Fruit fly (Drosophila melanogaster) whole organism, embryonic: ENCODE measurements around the gene CaMKI.

Experiments used
- Abd-B ChIP-seq: fragments of 200-800 bp; sonication (Bioruptor generic); optimal IDR thresholded peaks from 2 replicates; lab custom pipeline; 2018; ENCODE audit warnings: missing biosample characterization, mild to moderate bottlenecking, missing genetic modification characterization, moderate library complexity
- Adf1 ChIP-seq: fragments of 200-800 bp; sonication (Bioruptor generic); IDR thresholded peaks from 2 replicates; pipeline ENCODE4 v1.3.6; 2022; ENCODE audit warnings: missing biosample characterization, missing genetic modification characterization
- BtbVII ChIP-seq: fragments of 200-800 bp; sonication (Bioruptor generic); optimal IDR thresholded peaks from 3 replicates; lab custom pipeline; 2017; ENCODE audit warnings: missing biosample characterization, mild to moderate bottlenecking, missing genetic modification characterization
- CG10321 ChIP-seq: fragments of 200-800 bp; sonication (Bioruptor generic); IDR thresholded peaks from 2 replicates; pipeline ENCODE4 v1.3.6; 2022; ENCODE audit warnings: missing biosample characterization, missing genetic modification characterization
- CG10565 ChIP-seq: fragments of 200-800 bp; sonication (Bioruptor generic); optimal IDR thresholded peaks from 3 replicates; lab custom pipeline; 2016; ENCODE audit warnings: missing biosample characterization, mild to moderate bottlenecking, missing genetic modification characterization
- CG11504 ChIP-seq: fragments of 200-800 bp; sonication (Bioruptor generic); optimal IDR thresholded peaks from 3 replicates; lab custom pipeline; 2019; ENCODE audit warnings: missing biosample characterization, mild to moderate bottlenecking, missing genetic modification characterization, moderate library complexity
- CG11696 ChIP-seq: fragments of 200-800 bp; sonication (Bioruptor generic); IDR thresholded peaks from 2 replicates; pipeline ENCODE4 v1.3.6; 2022; ENCODE audit warnings: missing biosample characterization, missing genetic modification characterization
- CG12104 ChIP-seq: fragments of 200-800 bp; sonication (Bioruptor generic); optimal IDR thresholded peaks from 3 replicates; lab custom pipeline; 2016; ENCODE audit warnings: missing biosample characterization, missing genetic modification characterization
- CG12659 ChIP-seq: fragments of 200-800 bp; sonication (Bioruptor generic); optimal IDR thresholded peaks from 3 replicates; lab custom pipeline; 2017; ENCODE audit warnings: mild to moderate bottlenecking, missing biosample characterization, missing genetic modification reagents, missing genetic modification characterization
- CG13287 ChIP-seq: fragments of 200-800 bp; sonication (Bioruptor generic); IDR thresholded peaks from 2 replicates; pipeline ENCODE4 v1.3.6; 2022; ENCODE audit warnings: missing biosample characterization, missing genetic modification characterization; ENCODE audit not compliant: partially characterized antibody
- CG13624 ChIP-seq: fragments of 200-800 bp; sonication (Bioruptor generic); optimal IDR thresholded peaks from 2 replicates; lab custom pipeline; 2016; ENCODE audit warnings: missing biosample characterization, missing genetic modification characterization
- CG14710 ChIP-seq: fragments of 200-800 bp; sonication (Bioruptor generic); optimal IDR thresholded peaks from 3 replicates; lab custom pipeline; 2019; ENCODE audit warnings: missing biosample characterization, mild to moderate bottlenecking, missing genetic modification characterization, moderate library complexity
- CG1529 ChIP-seq: fragments of 200-800 bp; sonication (Bioruptor generic); optimal IDR thresholded peaks from 3 replicates; lab custom pipeline; 2018; ENCODE audit warnings: missing biosample characterization, missing genetic modification characterization
- CG17912 ChIP-seq: fragments of 200-800 bp; sonication (Bioruptor generic); optimal IDR thresholded peaks from 2 replicates; lab custom pipeline; 2018; ENCODE audit warnings: missing biosample characterization, mild to moderate bottlenecking, missing genetic modification characterization
- CG18476 ChIP-seq: fragments of 200-800 bp; sonication (Bioruptor generic); optimal IDR thresholded peaks from 2 replicates; lab custom pipeline; 2016; ENCODE audit warnings: missing biosample characterization, mild to moderate bottlenecking, missing genetic modification characterization
- CG18599 ChIP-seq: fragments of 200-800 bp; sonication (Bioruptor generic); optimal IDR thresholded peaks from 3 replicates; lab custom pipeline; 2017; ENCODE audit warnings: missing biosample characterization, missing genetic modification characterization, mild to moderate bottlenecking, moderate library complexity, missing genetic modification reagents
- CG2129 ChIP-seq: fragments of 200-800 bp; sonication (Bioruptor generic); IDR thresholded peaks from 2 replicates; pipeline ENCODE4 v1.3.6; 2022; ENCODE audit warnings: missing biosample characterization, missing genetic modification characterization; ENCODE audit not compliant: partially characterized antibody
- CG2199 ChIP-seq: fragments of 200-800 bp; sonication (Bioruptor generic); IDR thresholded peaks from 3 replicates; pipeline ENCODE4 v1.3.6; 2022; ENCODE audit warnings: missing biosample characterization, missing genetic modification characterization
- CG30020 ChIP-seq: fragments of 200-800 bp; optimal IDR thresholded peaks from 2 replicates; lab custom pipeline; 2019; ENCODE audit warnings: missing biosample characterization, mild to moderate bottlenecking, missing genetic modification characterization, moderate library complexity
- CG3163 ChIP-seq: fragments of 200-800 bp; sonication (Bioruptor generic); optimal IDR thresholded peaks from 3 replicates; lab custom pipeline; 2016; ENCODE audit warnings: missing biosample characterization, missing genetic modification characterization
- CG7786 ChIP-seq: fragments of 200-800 bp; sonication (Bioruptor generic); optimal IDR thresholded peaks from 2 replicates; lab custom pipeline; 2016; ENCODE audit warnings: missing biosample characterization, missing genetic modification characterization
- CkIIα-i1 ChIP-seq: fragments of 200-800 bp; sonication (Bioruptor generic); IDR thresholded peaks from 2 replicates; pipeline ENCODE4 v1.3.6; 2022; ENCODE audit warnings: missing biosample characterization, missing genetic modification characterization
- CoRest ChIP-seq: fragments of 200-800 bp; sonication (Bioruptor generic); optimal IDR thresholded peaks from 3 replicates; lab custom pipeline; 2018; ENCODE audit warnings: missing biosample characterization, mild to moderate bottlenecking, missing genetic modification characterization, moderate library complexity
- D ChIP-seq, 2 experiments: fragments of 200-800 bp in 1 of 2; fragments of >200 bp in 1 of 2; sonication (Bioruptor generic) in 1 of 2; optimal IDR thresholded peaks; 2 replicates in 1 of 2; 3 replicates in 1 of 2; lab custom pipeline; 2017; ENCODE audit warnings: mild to moderate bottlenecking in 1 of 2, missing biosample characterization in 1 of 2, missing genetic modification characterization in 1 of 2, missing genetic modification reagents in 1 of 2
- Dref ChIP-seq: fragments of 200-800 bp; sonication (Bioruptor generic); IDR thresholded peaks from 2 replicates; pipeline ENCODE4 v1.3.6; 2022; ENCODE audit warnings: missing biosample characterization, missing genetic modification characterization
- Fer1 ChIP-seq: fragments of 200-800 bp; sonication (Bioruptor generic); optimal IDR thresholded peaks from 2 replicates; lab custom pipeline; 2017; ENCODE audit warnings: missing biosample characterization, mild to moderate bottlenecking, missing genetic modification characterization
- HmgD ChIP-seq: fragments of 200-800 bp; sonication (Bioruptor generic); optimal IDR thresholded peaks from 3 replicates; lab custom pipeline; 2016; ENCODE audit warnings: missing biosample characterization, missing genetic modification characterization
- MTF-1 ChIP-seq: fragments of 200-800 bp; sonication (Bioruptor generic); optimal IDR thresholded peaks from 2 replicates; lab custom pipeline; 2018; ENCODE audit warnings: missing biosample characterization, mild to moderate bottlenecking, missing genetic modification characterization, borderline replicate concordance
- NC2α ChIP-seq: fragments of 200-800 bp; sonication (Bioruptor generic); optimal IDR thresholded peaks from 2 replicates; lab custom pipeline; 2016; ENCODE audit warnings: missing biosample characterization, missing genetic modification characterization
- NFAT ChIP-seq: fragments of 200-800 bp; sonication (Bioruptor generic); IDR thresholded peaks from 2 replicates; pipeline ENCODE4 v1.3.6; 2022; ENCODE audit warnings: missing biosample characterization, missing genetic modification characterization
- Opbp ChIP-seq: fragments of 200-800 bp; sonication (Bioruptor generic); IDR thresholded peaks from 3 replicates; pipeline ENCODE4 v1.3.6; 2022; ENCODE audit warnings: missing biosample characterization, missing genetic modification characterization; ENCODE audit not compliant: partially characterized antibody
- Vsx1 ChIP-seq: fragments of 200-800 bp; sonication (Bioruptor generic); optimal IDR thresholded peaks from 2 replicates; lab custom pipeline; 2017; ENCODE audit warnings: missing biosample characterization, mild to moderate bottlenecking, missing genetic modification characterization, missing genetic modification reagents
- Xrp1 ChIP-seq: fragments of 200-800 bp; sonication (Bioruptor generic); IDR thresholded peaks from 2 replicates; pipeline ENCODE4 v1.3.6; 2022; ENCODE audit warnings: missing biosample characterization, missing genetic modification characterization
- bigmax ChIP-seq: fragments of 200-800 bp; sonication (Bioruptor generic); optimal IDR thresholded peaks from 2 replicates; lab custom pipeline; 2018; ENCODE audit warnings: missing biosample characterization, mild to moderate bottlenecking, missing genetic modification characterization
- cad ChIP-seq: fragments of >200 bp; optimal IDR thresholded peaks from 2 replicates; lab custom pipeline; 2017; ENCODE audit warnings: missing biosample characterization, missing genetic modification characterization
- chn ChIP-seq: fragments of 200-800 bp; sonication (Bioruptor generic); optimal IDR thresholded peaks from 2 replicates; lab custom pipeline; 2016; ENCODE audit warnings: missing biosample characterization, missing genetic modification characterization
- crol ChIP-seq: fragments of 200-800 bp; sonication (Bioruptor generic); IDR thresholded peaks from 2 replicates; pipeline ENCODE4 v1.3.6; 2022; ENCODE audit warnings: missing biosample characterization, missing genetic modification characterization
- dati ChIP-seq: fragments of 200-800 bp; sonication (Bioruptor generic); IDR thresholded peaks from 2 replicates; pipeline ENCODE4 v1.3.6; 2022; ENCODE audit warnings: missing biosample characterization, missing genetic modification characterization
- ems ChIP-seq: fragments of 200-800 bp; sonication (Bioruptor generic); optimal IDR thresholded peaks from 3 replicates; lab custom pipeline; 2016; ENCODE audit warnings: missing biosample characterization, missing genetic modification characterization
- grau ChIP-seq: fragments of 200-800 bp; optimal IDR thresholded peaks from 3 replicates; lab custom pipeline; 2019; ENCODE audit warnings: missing biosample characterization, mild to moderate bottlenecking, missing genetic modification characterization, moderate library complexity
- gsb ChIP-seq: fragments of 200-800 bp; sonication (Bioruptor generic); IDR thresholded peaks from 2 replicates; pipeline ENCODE4 v1.3.6; 2022; ENCODE audit warnings: missing biosample characterization, missing genetic modification characterization
- gt ChIP-seq: fragments of 200-800 bp; sonication (Bioruptor generic); IDR thresholded peaks from 2 replicates; pipeline ENCODE4 v1.3.6; 2022; ENCODE audit warnings: missing biosample characterization, missing genetic modification characterization
- hkb ChIP-seq, 2 experiments: fragments of 200-800 bp in 1 of 2; fragments of >200 bp in 1 of 2; sonication (Bioruptor generic) in 1 of 2; IDR thresholded peaks in 1 of 2; optimal IDR thresholded peaks in 1 of 2; 2 replicates each; pipeline versions ENCODE4 v1.3.6 to Lab custom; 2017 to 2022; ENCODE audit warnings: missing biosample characterization in 1 of 2, missing genetic modification characterization in 1 of 2
- lmd ChIP-seq: fragments of 200-800 bp; sonication (Bioruptor generic); IDR thresholded peaks from 2 replicates; pipeline ENCODE4 v1.3.6; 2022; ENCODE audit warnings: missing biosample characterization, missing genetic modification characterization
- pan ChIP-seq, 4 experiments: fragments of >200 bp in 3 of 4; fragments of 200-800 bp in 1 of 4; sonication (Bioruptor generic) in 1 of 4; optimal IDR thresholded peaks in 3 of 4; IDR thresholded peaks in 1 of 4; 2 replicates each; pipeline versions ENCODE4 v1.3.6 to Lab custom; 2017 to 2022; ENCODE audit warnings: missing biosample characterization in 2 of 4, missing genetic modification characterization in 2 of 4, mixed read lengths in 1 of 4
- pum ChIP-seq: fragments of 200-800 bp; sonication (Bioruptor generic); optimal IDR thresholded peaks from 2 replicates; lab custom pipeline; 2016; ENCODE audit warnings: missing biosample characterization, missing genetic modification characterization
- row ChIP-seq: fragments of 200-800 bp; sonication (Bioruptor generic); IDR thresholded peaks from 3 replicates; pipeline ENCODE4 v1.3.6; 2022; ENCODE audit warnings: missing biosample characterization, missing genetic modification characterization
- tup ChIP-seq: fragments of 200-800 bp; sonication (Bioruptor generic); optimal IDR thresholded peaks from 2 replicates; lab custom pipeline; 2016; ENCODE audit warnings: missing biosample characterization, mild to moderate bottlenecking, missing genetic modification characterization, moderate library complexity
- vfl ChIP-seq: fragments of 200-800 bp; sonication (Bioruptor generic); optimal IDR thresholded peaks from 2 replicates; lab custom pipeline; 2016; ENCODE audit warnings: missing biosample characterization, missing genetic modification characterization
- zfh2 ChIP-seq: fragments of 200-800 bp; sonication (Bioruptor generic); optimal IDR thresholded peaks from 2 replicates; lab custom pipeline; 2016; ENCODE audit warnings: missing biosample characterization, missing genetic modification characterization

Gene CaMKI

dm6 chr4:406843-407242 is 38.5 kb upstream of the CaMKI start (continued):
- peak; percentile 28 for TF ChIP-seq CG17912
- TF ChIP-seq NFAT (GFP tag; lab: Robert Waterston, UW): no peak
- TF ChIP-seq vfl (GFP tag; lab: Kevin White, UChicago): no peak
- TF ChIP-seq BtbVII (GFP tag; lab: Kevin White, UChicago): no peak
- peak; percentile 13 for TF ChIP-seq CG13624 (GFP tag; lab: Kevin White, UChicago)
- TF ChIP-seq CG11504 (tag; lab: Kevin White, UChicago): no peak
- TF ChIP-seq D (optimal IDR thresholded peaks at IDR 0.05; lab: Kevin White, UChicago): no peak
- TF ChIP-seq D (GFP tag; optimal IDR thresholded peaks at IDR 0.05; lab: Kevin White, UChicago): no peak
- no peak for TF ChIP-seq CG10321 (GFP tag; lab: Robert Waterston, UW)
- no peak for TF ChIP-seq pan (optimal IDR thresholded peaks at IDR 0.05; lab: Kevin White, UChicago)
- peak in 1 of 2 experiments; percentile 41 for TF ChIP-seq pan (GFP tag; optimal IDR thresholded peaks at IDR 0.05 in 1 of 2, IDR thresholded peaks at IDR 0.05 in 1 of 2)
- no peak for TF ChIP-seq zfh2 (GFP tag; lab: Kevin White, UChicago)
- TF ChIP-seq Abd-B: no peak
- TF ChIP-seq Fer1 (GFP tag; lab: Kevin White, UChicago): no peak
- TF ChIP-seq CG14710 (tag; lab: Kevin White, UChicago): peak; percentile 25
- TF ChIP-seq chn: peak; percentile 31
- no peak for TF ChIP-seq CG18476 (GFP tag; lab: Kevin White, UChicago)
- peak; percentile 75 for TF ChIP-seq MTF-1 (GFP tag; lab: Kevin White, UChicago)
- TF ChIP-seq HmgD (GFP tag; lab: Kevin White, UChicago): no peak
- TF ChIP-seq CG2199 (GFP tag; lab: Robert Waterston, UW): peak; percentile 99
- no peak for TF ChIP-seq cad (GFP tag; lab: Kevin White, UChicago)
- TF ChIP-seq CG13287 (GFP tag; lab: Robert Waterston, UW): no peak; the same call in 1 of the 2 replicates
- no peak for TF ChIP-seq CG10565 (GFP tag; lab: Kevin White, UChicago)
- no peak for TF ChIP-seq Xrp1 (GFP tag; lab: Robert Waterston, UW)
- TF ChIP-seq Opbp: no peak
- no peak for TF ChIP-seq CG2129 (GFP tag; lab: Robert Waterston, UW)
- TF ChIP-seq crol (GFP tag; lab: Robert Waterston, UW): no peak
- peak; percentile 23 for TF ChIP-seq CG12659
- no peak for TF ChIP-seq bigmax
- no peak for TF ChIP-seq dati (GFP tag; lab: Robert Waterston, UW)
- TF ChIP-seq CkIIα-i1 (GFP tag; lab: Robert Waterston, UW): no peak
- TF ChIP-seq ems (GFP tag; lab: Kevin White, UChicago): no peak
- TF ChIP-seq CG11696 (GFP tag; lab: Robert Waterston, UW): no peak
- TF ChIP-seq Dref (GFP tag; lab: Robert Waterston, UW): no peak
- TF ChIP-seq CoRest (tag; lab: Kevin White, UChicago): peak; percentile 47
- TF ChIP-seq grau (tag; lab: Kevin White, UChicago): peak; percentile 56
- peak; percentile 44 for TF ChIP-seq pum (GFP tag; lab: Kevin White, UChicago)
- 0 out of 2 replicates have a peak, but pooled peaks have one; percentile 22 for TF ChIP-seq Adf1 (GFP tag; lab: Robert Waterston, UW)
- no peak for TF ChIP-seq hkb (optimal IDR thresholded peaks at IDR 0.05; lab: Kevin White, UChicago)
- TF ChIP-seq hkb (GFP tag; IDR thresholded peaks at IDR 0.05; lab: Robert Waterston, UW): no peak
- TF ChIP-seq CG18599 (GFP tag; lab: Kevin White, UChicago): no peak
- TF ChIP-seq CG3163 (GFP tag; lab: Kevin White, UChicago): peak; percentile 63
- TF ChIP-seq NC2α: no peak
- no peak for TF ChIP-seq CG12104 (GFP tag; lab: Kevin White, UChicago)
- no peak for TF ChIP-seq CG7786 (GFP tag; lab: Kevin White, UChicago)
- no peak for TF ChIP-seq Vsx1 (GFP tag; lab: Kevin White, UChicago)
- no peak for TF ChIP-seq row
- no peak for TF ChIP-seq lmd (GFP tag; lab: Robert Waterston, UW)
- TF ChIP-seq tup (GFP tag; lab: Kevin White, UChicago): no peak
- no peak for TF ChIP-seq gsb
- no peak for TF ChIP-seq CG30020 (tag; lab: Kevin White, UChicago)
- TF ChIP-seq CG1529 (GFP tag; lab: Kevin White, UChicago): no peak
- TF ChIP-seq gt (GFP tag; lab: Robert Waterston, UW): no peak
